Worm (Caenorhabditis elegans) whole organism, L4 larva: ENCODE data around the gene F42F12.3.

Source experiments
- F10B5.3 ChIP-seq: sonication (generic microtip); optimal IDR thresholded peaks from 2 replicates; lab custom pipeline; 2016; ENCODE audit warnings: mild to moderate bottlenecking, missing genetic modification characterization, missing compliant biosample characterization
- F49E8.2 ChIP-seq: sonication (generic microtip); optimal IDR thresholded peaks from 2 replicates; lab custom pipeline; 2016; ENCODE audit warnings: missing compliant biosample characterization, mild to moderate bottlenecking, missing genetic modification characterization, borderline replicate concordance
- ZK546.5 ChIP-seq, 2 experiments: sonication (generic microtip); optimal IDR thresholded peaks; 2 replicates each; lab custom pipeline; 2017; ENCODE audit warnings: missing biosample characterization in 2 of 2, missing genetic modification characterization in 2 of 2
- aly-2 ChIP-seq: sonication (generic microtip); optimal IDR thresholded peaks from 2 replicates; lab custom pipeline; 2018; ENCODE audit warnings: missing biosample characterization, missing genetic modification characterization
- arid-1 ChIP-seq: fragments of 200-800 bp; sonication (Bioruptor generic); conservative IDR thresholded peaks from 2 replicates; pipeline ENCODE4 v1.3.6; 2022; ENCODE audit warnings: missing genetic modification reagents, missing genetic modification characterization, missing compliant biosample characterization
- ceh-20 ChIP-seq: fragments of 200-800 bp; sonication (Bioruptor generic); IDR thresholded peaks from 2 replicates; pipeline ENCODE4 v1.3.6; 2022; ENCODE audit warnings: missing genetic modification reagents, missing genetic modification characterization, missing compliant biosample characterization
- ceh-28 ChIP-seq: fragments of 150-350 bp; optimal IDR thresholded peaks from 2 replicates; lab custom pipeline; 2014; ENCODE audit warnings: missing biosample characterization, missing genetic modification reagents, missing genetic modification characterization
- ceh-32 ChIP-seq: sonication (generic microtip); optimal IDR thresholded peaks from 2 replicates; lab custom pipeline; 2016; ENCODE audit warnings: mild to moderate bottlenecking, missing genetic modification characterization, missing compliant biosample characterization; ENCODE audit not compliant: poor library complexity
- ceh-82 ChIP-seq: sonication (generic microtip); optimal IDR thresholded peaks from 2 replicates; lab custom pipeline; 2017; ENCODE audit warnings: missing biosample characterization, missing genetic modification characterization
- ctbp-1 ChIP-seq: fragments of 200-800 bp; sonication (Bioruptor generic); IDR thresholded peaks from 2 replicates; pipeline ENCODE4 v1.3.6; 2022; ENCODE audit warnings: missing genetic modification reagents, missing genetic modification characterization, missing compliant biosample characterization
- daf-12 ChIP-seq: fragments of 150-350 bp; optimal IDR thresholded peaks from 2 replicates; lab custom pipeline; 2014; ENCODE audit warnings: missing biosample characterization, missing genetic modification reagents, missing genetic modification characterization
- daf-16 ChIP-seq, 3 experiments: sonication (generic microtip); optimal IDR thresholded peaks; 2 replicates each; lab custom pipeline; 2016 to 2017; ENCODE audit warnings: missing genetic modification characterization in 3 of 3, missing genetic modification reagents in 3 of 3, mild to moderate bottlenecking in 2 of 3, missing compliant biosample characterization in 2 of 3, missing biosample characterization in 1 of 3, moderate library complexity in 1 of 3
- daf-8 ChIP-seq: fragments of 200-800 bp; sonication (Bioruptor generic); IDR thresholded peaks from 2 replicates; pipeline ENCODE4 v1.3.6; 2022; ENCODE audit warnings: missing genetic modification characterization, missing compliant biosample characterization
- dmd-8 ChIP-seq: fragments of 200-800 bp; sonication (Bioruptor generic); IDR thresholded peaks from 2 replicates; pipeline ENCODE4 v1.3.6; 2022; ENCODE audit warnings: missing genetic modification characterization, missing compliant biosample characterization
- dmd-9 ChIP-seq: fragments of 200-800 bp; sonication (Bioruptor generic); IDR thresholded peaks from 2 replicates; pipeline ENCODE4 v1.3.6; 2022; ENCODE audit warnings: missing genetic modification reagents, missing genetic modification characterization, missing compliant biosample characterization
- dpl-1 ChIP-seq: fragments of 150-350 bp; optimal IDR thresholded peaks from 2 replicates; lab custom pipeline; 2014; ENCODE audit warnings: missing biosample characterization, missing genetic modification reagents, missing genetic modification characterization
- dve-1 ChIP-seq: sonication (generic microtip); optimal IDR thresholded peaks from 2 replicates; lab custom pipeline; 2017; ENCODE audit warnings: antibody characterized with exemption, mild to moderate bottlenecking, missing genetic modification characterization, missing compliant biosample characterization; ENCODE audit not compliant: insufficient read depth
- egl-43 ChIP-seq: fragments of 200-800 bp; sonication (Bioruptor generic); IDR thresholded peaks from 2 replicates; pipeline ENCODE4 v1.3.6; 2022; ENCODE audit warnings: missing genetic modification reagents, missing genetic modification characterization, missing compliant biosample characterization
- fkh-10 ChIP-seq: fragments of 150-350 bp; optimal IDR thresholded peaks from 2 replicates; lab custom pipeline; 2014; ENCODE audit warnings: missing biosample characterization, missing genetic modification reagents, missing genetic modification characterization
- fos-1 ChIP-seq: fragments of 150-350 bp; optimal IDR thresholded peaks from 2 replicates; lab custom pipeline; 2014; ENCODE audit warnings: missing biosample characterization, missing genetic modification characterization
- hif-1 ChIP-seq, 2 experiments: sonication (generic microtip); optimal IDR thresholded peaks; 2 replicates each; lab custom pipeline; 2016 to 2017; ENCODE audit warnings: missing compliant biosample characterization in 2 of 2, missing genetic modification characterization in 2 of 2, missing genetic modification reagents in 2 of 2, missing genotype in 2 of 2, mild to moderate bottlenecking in 1 of 2
- hmg-1.1 ChIP-seq: fragments of 200-800 bp; sonication (Bioruptor generic); IDR thresholded peaks from 2 replicates; pipeline ENCODE4 v1.3.6; 2022; ENCODE audit warnings: missing genetic modification reagents, missing genetic modification characterization, missing compliant biosample characterization
- lin-15B ChIP-seq: fragments of 150-350 bp; sonication (generic microtip); optimal IDR thresholded peaks from 3 replicates; lab custom pipeline; 2014; ENCODE audit warnings: missing biosample characterization, missing genetic modification characterization
- lin-29 ChIP-seq: fragments of 200-800 bp; sonication (Bioruptor generic); IDR thresholded peaks from 2 replicates; pipeline ENCODE4 v1.3.6; 2022; ENCODE audit warnings: missing genetic modification reagents, missing genetic modification characterization, missing compliant biosample characterization
- lin-38 ChIP-seq: fragments of 200-800 bp; sonication (Bioruptor generic); IDR thresholded peaks from 2 replicates; pipeline ENCODE4 v1.3.6; 2022; ENCODE audit warnings: missing genetic modification reagents, missing genetic modification characterization, missing compliant biosample characterization
- lir-3 ChIP-seq: sonication (generic microtip); optimal IDR thresholded peaks from 2 replicates; lab custom pipeline; 2016; ENCODE audit warnings: mild to moderate bottlenecking, missing genetic modification characterization, missing compliant biosample characterization
- lsy-2 ChIP-seq, 2 experiments: fragments of 150-350 bp in 1 of 2; sonication (generic microtip) in 1 of 2; optimal IDR thresholded peaks; 2 replicates each; lab custom pipeline; 2014 to 2017; ENCODE audit warnings: missing biosample characterization in 2 of 2, missing genetic modification characterization in 2 of 2
- madf-5 ChIP-seq, 2 experiments: fragments of 200-800 bp; sonication (Bioruptor generic); IDR thresholded peaks; 2 replicates each; pipeline ENCODE4 v1.3.6; 2022; ENCODE audit warnings: missing compliant biosample characterization in 2 of 2, missing genetic modification characterization in 2 of 2
- madf-9 ChIP-seq: fragments of 200-800 bp; sonication (Bioruptor generic); conservative IDR thresholded peaks from 2 replicates; pipeline ENCODE4 v1.3.6; 2022; ENCODE audit warnings: missing genetic modification reagents, missing genetic modification characterization, missing compliant biosample characterization
- mdt-29 ChIP-seq: fragments of 200-800 bp; sonication (Bioruptor generic); IDR thresholded peaks from 2 replicates; pipeline ENCODE4 v1.3.6; 2022; ENCODE audit warnings: missing genetic modification reagents, missing genetic modification characterization, missing compliant biosample characterization
- mep-1 ChIP-seq: fragments of 150-350 bp; sonication (generic microtip); optimal IDR thresholded peaks from 3 replicates; lab custom pipeline; 2014; ENCODE audit warnings: missing biosample characterization, missing genetic modification characterization
- mes-2 ChIP-seq: sonication (generic microtip); optimal IDR thresholded peaks from 2 replicates; lab custom pipeline; 2016; ENCODE audit warnings: missing genotype, mild to moderate bottlenecking, missing genetic modification characterization, missing compliant biosample characterization; ENCODE audit not compliant: poor library complexity, severe bottlenecking
- mxl-2 ChIP-seq: fragments of 200-800 bp; sonication (Bioruptor generic); conservative IDR thresholded peaks from 2 replicates; pipeline ENCODE4 v1.3.6; 2022; ENCODE audit warnings: missing genetic modification reagents, missing genetic modification characterization, missing compliant biosample characterization
- mxl-3 ChIP-seq: fragments of 200-800 bp; sonication (Bioruptor generic); optimal IDR thresholded peaks from 2 replicates; lab custom pipeline; 2018; ENCODE audit warnings: mild to moderate bottlenecking, missing genetic modification characterization, missing compliant biosample characterization
- nhr-10 ChIP-seq: fragments of 150-350 bp; optimal IDR thresholded peaks from 2 replicates; lab custom pipeline; 2014; ENCODE audit warnings: missing biosample characterization, missing genetic modification characterization
- nhr-11 ChIP-seq: fragments of 150-350 bp; optimal IDR thresholded peaks from 2 replicates; lab custom pipeline; 2014; ENCODE audit warnings: missing biosample characterization, missing genetic modification characterization
- nhr-111 ChIP-seq: fragments of 200-800 bp; sonication (Bioruptor generic); optimal IDR thresholded peaks from 2 replicates; lab custom pipeline; 2018; ENCODE audit warnings: mild to moderate bottlenecking, missing genetic modification characterization, missing compliant biosample characterization
- nhr-6 ChIP-seq: fragments of 150-350 bp; optimal IDR thresholded peaks from 2 replicates; lab custom pipeline; 2014; ENCODE audit warnings: missing biosample characterization, missing genetic modification characterization
- pha-4 ChIP-seq, 2 experiments: fragments of 150-350 bp in 1 of 2; fragments of 200-800 bp in 1 of 2; sonication (Bioruptor generic) in 1 of 2; IDR thresholded peaks in 1 of 2; optimal IDR thresholded peaks in 1 of 2; 2 replicates each; pipeline versions ENCODE4 v1.3.6 to Lab custom; 2014 to 2022; ENCODE audit warnings: missing genetic modification characterization in 2 of 2, missing genetic modification reagents in 2 of 2, missing biosample characterization in 1 of 2, missing compliant biosample characterization in 1 of 2
- php-3 ChIP-seq: fragments of 200-800 bp; sonication (Bioruptor generic); IDR thresholded peaks from 2 replicates; pipeline ENCODE4 v1.3.6; 2022; ENCODE audit warnings: missing genetic modification reagents, missing genetic modification characterization, missing compliant biosample characterization
- pqm-1 ChIP-seq: sonication (generic microtip); optimal IDR thresholded peaks from 2 replicates; lab custom pipeline; 2017; ENCODE audit warnings: missing biosample characterization, missing genetic modification characterization
- rbr-2 ChIP-seq: sonication (generic microtip); optimal IDR thresholded peaks from 2 replicates; lab custom pipeline; 2016; ENCODE audit warnings: missing genotype, missing genetic modification characterization, missing compliant biosample characterization
- saeg-2 ChIP-seq: fragments of 200-800 bp; sonication (Bioruptor generic); IDR thresholded peaks from 2 replicates; pipeline ENCODE4 v1.3.6; 2022; ENCODE audit warnings: missing genetic modification reagents, missing genetic modification characterization, missing compliant biosample characterization
- sdz-12 ChIP-seq: fragments of 200-800 bp; sonication (Bioruptor generic); optimal IDR thresholded peaks from 2 replicates; lab custom pipeline; 2018; ENCODE audit warnings: mild to moderate bottlenecking, missing genetic modification characterization, missing compliant biosample characterization
- skn-1 ChIP-seq: fragments of 150-350 bp; optimal IDR thresholded peaks from 2 replicates; lab custom pipeline; 2014; ENCODE audit warnings: missing biosample characterization, missing genetic modification characterization
- spr-1 ChIP-seq: sonication (generic microtip); optimal IDR thresholded peaks from 2 replicates; lab custom pipeline; 2016; ENCODE audit warnings: mild to moderate bottlenecking, missing genetic modification characterization, missing compliant biosample characterization
- tag-97 ChIP-seq: fragments of 200-800 bp; sonication (Bioruptor generic); IDR thresholded peaks from 2 replicates; pipeline ENCODE4 v1.3.6; 2022; ENCODE audit warnings: missing genetic modification characterization, missing compliant biosample characterization
- unc-62 ChIP-seq, 3 experiments: fragments of 150-350 bp in 1 of 3; sonication (generic microtip); optimal IDR thresholded peaks in 2 of 3; peaks in 1 of 3; 1 replicate in 1 of 3; 2 replicates in 2 of 3; lab custom pipeline; 2014 to 2017; ENCODE audit warnings: missing biosample characterization in 3 of 3, missing genetic modification characterization in 3 of 3, missing genetic modification reagents in 3 of 3, missing genotype in 1 of 3
- zip-11 ChIP-seq: fragments of 200-800 bp; sonication (Bioruptor generic); IDR thresholded peaks from 2 replicates; pipeline ENCODE4 v1.3.6; 2022; ENCODE audit warnings: missing genetic modification characterization, missing compliant biosample characterization

The F42F12.3 gene

ce11 chrX:12337846-12338490, 12.4 kb upstream of the F42F12.3 start, which contains the start of gene srd-44 (continued):
- TF ChIP-seq mxl-2 (no peak), madf-9 (GFP tag; lab: Robert Waterston, UW) (no peak), mxl-3 (no peak), arid-1 (GFP tag; lab: Robert Waterston, UW) (no peak), lir-3 (tag; lab: Kevin White, UChicago) (no peak), fkh-10 (GFP tag; lab: Kevin White, UChicago) (no peak), mdt-29 (no peak), nhr-6 (tag; lab: Kevin White, UChicago) (no peak), lin-15B (tag; lab: Kevin White, UChicago) (no peak), spr-1 (tag; lab: Kevin White, UChicago) (peak; percentile 4), nhr-11 (no peak), tag-97 (GFP tag; lab: Robert Waterston, UW) (no peak), mes-2 (no peak), daf-8 (GFP tag; lab: Robert Waterston, UW) (no peak), fos-1 (tag; lab: Kevin White, UChicago) (no peak), daf-16 (GFP tag; optimal IDR thresholded peaks at IDR 0.05; lab: Kevin White, UChicago) (peak; percentile 8 to 30), daf-16 (tag; optimal IDR thresholded peaks at IDR 0.05; lab: Kevin White, UChicago) (no peak), rbr-2 (no peak), madf-5 (GFP tag; IDR thresholded peaks at IDR 0.05; lab: Robert Waterston, UW) (no peak), dpl-1 (GFP tag; lab: Kevin White, UChicago) (no peak), F10B5.3 (tag; lab: Kevin White, UChicago) (no peak), php-3 (GFP tag; lab: Robert Waterston, UW) (no peak), nhr-111 (no peak), lin-29 (GFP tag; lab: Robert Waterston, UW) (no peak), pqm-1 (tag; lab: Kevin White, UChicago) (no peak), ceh-82 (tag; lab: Kevin White, UChicago) (no peak), dmd-8 (no peak), saeg-2 (GFP tag; lab: Robert Waterston, UW) (no peak), dmd-9 (GFP tag; lab: Robert Waterston, UW) (0 out of 2 replicates have a peak, but pooled peaks have one; percentile 21), nhr-10 (tag; lab: Kevin White, UChicago) (no peak), lin-38 (GFP tag; lab: Robert Waterston, UW) (no peak), pha-4 (GFP tag; IDR thresholded peaks at IDR 0.05; lab: Robert Waterston, UW) (peak; percentile 73; the same call in 1 of the 2 replicates), pha-4 (tag; optimal IDR thresholded peaks at IDR 0.05; lab: Kevin White, UChicago) (no peak), aly-2 (tag; lab: Kevin White, UChicago) (no peak), dve-1 (tag; lab: Kevin White, UChicago) (no peak), hmg-1.1 (GFP tag; lab: Robert Waterston, UW) (no peak), ZK546.5 (tag; optimal IDR thresholded peaks at IDR 0.05; lab: Kevin White, UChicago) (no peak), daf-12 (tag; lab: Kevin White, UChicago) (no peak), ceh-32 (tag; lab: Kevin White, UChicago) (no peak), lsy-2 (tag; optimal IDR thresholded peaks at IDR 0.05; lab: Kevin White, UChicago) (no peak), skn-1 (no peak), hif-1 (tag; optimal IDR thresholded peaks at IDR 0.05; lab: Kevin White, UChicago) (no peak), zip-11 (no peak), ceh-20 (GFP tag; lab: Robert Waterston, UW) (no peak), egl-43 (GFP tag; lab: Robert Waterston, UW) (no peak), mep-1 (no peak), F49E8.2 (tag; lab: Kevin White, UChicago) (no peak), sdz-12 (GFP tag; lab: Kevin White, UChicago) (no peak), unc-62 (GFP tag; optimal IDR thresholded peaks at IDR 0.05 in 1 of 2; lab: Kevin White, UChicago) (no peak), unc-62 (tag; optimal IDR thresholded peaks at IDR 0.05; lab: Kevin White, UChicago) (no peak), ceh-28 (tag; lab: Kevin White, UChicago) (no peak), ctbp-1 (GFP tag; lab: Robert Waterston, UW) (no peak)
